Fruit fly (Drosophila melanogaster): ENCODE measurements around the gene Lip4.
A peak's percentile ranks its signal among the peaks of the same experiment; 100 is the strongest.

DNA sequence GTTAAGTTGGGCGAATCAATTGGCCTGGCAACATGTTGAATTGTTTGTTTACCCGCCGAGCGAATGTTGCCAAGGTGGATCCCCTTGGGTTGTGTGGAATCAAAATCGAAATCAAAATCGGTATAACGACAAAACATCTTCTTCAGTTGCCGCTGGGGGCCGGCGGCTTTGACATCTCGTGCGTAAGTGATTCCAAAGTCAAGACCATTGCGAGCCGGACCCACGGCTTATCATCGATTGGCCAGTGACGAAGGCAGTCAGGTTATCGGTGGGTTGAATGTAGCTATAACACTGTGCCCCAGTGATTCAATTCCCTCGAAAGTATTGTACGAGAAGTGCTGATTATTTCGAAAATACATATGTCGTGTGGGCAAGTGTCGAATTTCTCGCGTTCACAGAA is 1.6 kb downstream of the Lip4 start:
- TF ChIP-seq spab (GFP tag; optimal IDR thresholded peaks at IDR 0.05) (no peak), Smox (GFP tag; optimal IDR thresholded peaks at IDR 0.05) (no peak), CG8632 (GFP tag; optimal IDR thresholded peaks at IDR 0.05) (no peak), CG6792 (GFP tag; optimal IDR thresholded peaks at IDR 0.05) (no peak), fd59A (GFP tag; optimal IDR thresholded peaks at IDR 0.05) (no peak), dac (GFP tag; optimal IDR thresholded peaks at IDR 0.05) (no peak), svp (GFP tag) (peak; percentile 99)
